Fruit fly (Drosophila melanogaster) whole organism, embryonic: ENCODE results near the gene hfp.
A peak's percentile ranks its signal among the peaks of the same experiment; 100 is the strongest.

ENCODE experiments used
- Awh ChIP-seq: fragments of 200-800 bp; sonication (Bioruptor generic); IDR thresholded peaks from 2 replicates; pipeline ENCODE4, ENCODE4 v1.3.6; 2022; ENCODE audit warnings: missing biosample characterization, missing genetic modification characterization
- B-H1 ChIP-seq: fragments of 200-800 bp; sonication (Bioruptor generic); IDR thresholded peaks from 3 replicates; pipeline ENCODE4 v1.3.6; 2022; ENCODE audit warnings: missing biosample characterization, missing genetic modification characterization
- CG10366 ChIP-seq: fragments of 200-800 bp; sonication (Bioruptor generic); IDR thresholded peaks from 2 replicates; pipeline ENCODE4 v1.3.6; 2022; ENCODE audit warnings: missing biosample characterization, missing genetic modification characterization
- CG10462 ChIP-seq: fragments of 200-800 bp; sonication (Bioruptor generic); optimal IDR thresholded peaks from 2 replicates; lab custom pipeline; 2016; ENCODE audit warnings: missing biosample characterization, missing genetic modification characterization
- CG11504 ChIP-seq: fragments of 200-800 bp; sonication (Bioruptor generic); optimal IDR thresholded peaks from 3 replicates; lab custom pipeline; 2019; ENCODE audit warnings: missing biosample characterization, mild to moderate bottlenecking, missing genetic modification characterization, moderate library complexity
- CG11696 ChIP-seq: fragments of 200-800 bp; sonication (Bioruptor generic); IDR thresholded peaks from 2 replicates; pipeline ENCODE4 v1.3.6; 2022; ENCODE audit warnings: missing biosample characterization, missing genetic modification characterization
- CG12391 ChIP-seq: fragments of 200-800 bp; sonication (Bioruptor generic); optimal IDR thresholded peaks from 3 replicates; lab custom pipeline; 2018; ENCODE audit warnings: missing biosample characterization, mild to moderate bottlenecking, missing genetic modification characterization, moderate library complexity
- CG15073 ChIP-seq: fragments of 200-800 bp; sonication (Bioruptor generic); optimal IDR thresholded peaks from 2 replicates; lab custom pipeline; 2016; ENCODE audit warnings: missing biosample characterization, missing genetic modification characterization
- CG15696 ChIP-seq: fragments of 200-800 bp; sonication (Bioruptor generic); optimal IDR thresholded peaks from 2 replicates; lab custom pipeline; 2019; ENCODE audit warnings: missing biosample characterization, mild to moderate bottlenecking, missing genetic modification characterization, moderate library complexity
- CG18599 ChIP-seq: fragments of 200-800 bp; sonication (Bioruptor generic); optimal IDR thresholded peaks from 3 replicates; lab custom pipeline; 2017; ENCODE audit warnings: missing biosample characterization, missing genetic modification characterization, mild to moderate bottlenecking, moderate library complexity, missing genetic modification reagents
- CG2120 ChIP-seq: fragments of 200-800 bp; sonication (Bioruptor generic); optimal IDR thresholded peaks from 3 replicates; lab custom pipeline; 2016; ENCODE audit warnings: missing biosample characterization, missing genetic modification characterization
- CG2199 ChIP-seq: fragments of 200-800 bp; sonication (Bioruptor generic); IDR thresholded peaks from 3 replicates; pipeline ENCODE4 v1.3.6; 2022; ENCODE audit warnings: missing biosample characterization, missing genetic modification characterization
- CG2875 ChIP-seq: fragments of 200-800 bp; sonication (Bioruptor generic); optimal IDR thresholded peaks from 2 replicates; lab custom pipeline; 2017; ENCODE audit warnings: missing biosample characterization, mild to moderate bottlenecking, missing genetic modification characterization, missing genetic modification reagents
- CG3838 ChIP-seq: fragments of 200-800 bp; sonication (Bioruptor generic); optimal IDR thresholded peaks from 3 replicates; lab custom pipeline; 2016; ENCODE audit warnings: missing biosample characterization, missing genetic modification characterization
- CG3995 ChIP-seq: fragments of 200-800 bp; sonication (Bioruptor generic); optimal IDR thresholded peaks from 3 replicates; lab custom pipeline; 2016; ENCODE audit warnings: missing biosample characterization, missing genetic modification characterization
- CG4360 ChIP-seq: fragments of 200-800 bp; sonication (Bioruptor generic); IDR thresholded peaks from 2 replicates; pipeline ENCODE4 v1.3.6; 2022; ENCODE audit warnings: missing biosample characterization, missing genetic modification characterization
- CG43689 ChIP-seq: fragments of 200-800 bp; sonication (Bioruptor generic); IDR thresholded peaks from 2 replicates; pipeline ENCODE4 v1.3.6; 2022; ENCODE audit warnings: missing biosample characterization, missing genetic modification characterization
- CG5953 ChIP-seq: fragments of 200-800 bp; sonication (Bioruptor generic); IDR thresholded peaks from 2 replicates; pipeline ENCODE4 v1.3.6; 2022; ENCODE audit warnings: missing biosample characterization, missing genetic modification characterization
- CG6813 ChIP-seq: fragments of 200-800 bp; sonication (Bioruptor generic); optimal IDR thresholded peaks from 2 replicates; lab custom pipeline; 2017; ENCODE audit warnings: missing biosample characterization, missing genetic modification characterization, mild to moderate bottlenecking, moderate library complexity, missing genetic modification reagents
- CG8290 ChIP-seq, 3 experiments: fragments of 200-800 bp; sonication (Bioruptor generic); optimal IDR thresholded peaks; 2 replicates each; lab custom pipeline; 2016 to 2019; ENCODE audit warnings: missing biosample characterization in 3 of 3, missing genetic modification characterization in 3 of 3, mild to moderate bottlenecking in 2 of 3, moderate library complexity in 1 of 3
- CoRest ChIP-seq: fragments of 200-800 bp; sonication (Bioruptor generic); optimal IDR thresholded peaks from 3 replicates; lab custom pipeline; 2018; ENCODE audit warnings: missing biosample characterization, mild to moderate bottlenecking, missing genetic modification characterization, moderate library complexity
- Dbx ChIP-seq: fragments of 200-800 bp; sonication (Bioruptor generic); IDR thresholded peaks from 3 replicates; pipeline ENCODE4 v1.3.6; 2022; ENCODE audit warnings: missing biosample characterization, missing genetic modification characterization
- E2f2 ChIP-seq: fragments of 200-800 bp; sonication (Bioruptor generic); IDR thresholded peaks from 2 replicates; pipeline ENCODE4 v1.3.6; 2022; ENCODE audit warnings: missing biosample characterization, missing genetic modification characterization
- Gsc ChIP-seq: fragments of 200-800 bp; sonication (Bioruptor generic); IDR thresholded peaks from 2 replicates; pipeline ENCODE4 v1.3.6; 2022; ENCODE audit warnings: missing biosample characterization, missing genetic modification characterization
- Jarid2 ChIP-seq: fragments of 200-800 bp; sonication (Bioruptor generic); optimal IDR thresholded peaks from 3 replicates; lab custom pipeline; 2017; ENCODE audit warnings: mild to moderate bottlenecking, missing biosample characterization, missing genetic modification reagents, missing genetic modification characterization
- MESR4 ChIP-seq: fragments of 200-800 bp; sonication (Bioruptor generic); optimal IDR thresholded peaks from 2 replicates; lab custom pipeline; 2018; ENCODE audit warnings: missing biosample characterization, mild to moderate bottlenecking, missing genetic modification characterization, moderate library complexity
- Med ChIP-seq: fragments of 200-800 bp; sonication (Bioruptor generic); peaks from one replicate; lab custom pipeline; 2016; ENCODE audit warnings: missing biosample characterization, missing genetic modification characterization, mild to moderate bottlenecking, inconsistent platforms, moderate library complexity
- Mrtf ChIP-seq: fragments of 200-800 bp; sonication (Bioruptor generic); IDR thresholded peaks from 3 replicates; pipeline ENCODE4 v1.3.6; 2022; ENCODE audit warnings: missing biosample characterization, missing genetic modification characterization
- Nf-YA ChIP-seq: fragments of 200-800 bp; sonication (Bioruptor generic); IDR thresholded peaks from 2 replicates; pipeline ENCODE4 v1.3.6; 2022; ENCODE audit warnings: missing biosample characterization, missing genetic modification characterization
- NfI ChIP-seq: fragments of 200-800 bp; sonication (Bioruptor generic); optimal IDR thresholded peaks from 3 replicates; lab custom pipeline; 2018; ENCODE audit warnings: missing biosample characterization, mild to moderate bottlenecking, missing genetic modification characterization, moderate library complexity
- PHDP ChIP-seq: fragments of 200-800 bp; sonication (Bioruptor generic); optimal IDR thresholded peaks from 3 replicates; lab custom pipeline; 2018; ENCODE audit warnings: missing biosample characterization, mild to moderate bottlenecking, missing genetic modification characterization, moderate library complexity
- Scr ChIP-seq: fragments of 200-800 bp; sonication (Bioruptor generic); IDR thresholded peaks from 2 replicates; pipeline ENCODE4 v1.3.6; 2022; ENCODE audit warnings: missing biosample characterization, missing genetic modification characterization; ENCODE audit not compliant: partially characterized antibody
- ash1 ChIP-seq: fragments of 200-800 bp; sonication (Bioruptor generic); optimal IDR thresholded peaks from 2 replicates; lab custom pipeline; 2018; ENCODE audit warnings: missing biosample characterization, mild to moderate bottlenecking, missing genetic modification characterization
- bab2 ChIP-seq: fragments of 200-800 bp; sonication (Bioruptor generic); optimal IDR thresholded peaks from 2 replicates; lab custom pipeline; 2016; ENCODE audit warnings: missing biosample characterization, missing genetic modification characterization
- cg ChIP-seq: fragments of 200-800 bp; sonication (Bioruptor generic); optimal IDR thresholded peaks from 3 replicates; lab custom pipeline; 2019; ENCODE audit warnings: missing biosample characterization, mild to moderate bottlenecking, missing genetic modification characterization, moderate library complexity
- crol ChIP-seq: fragments of 200-800 bp; sonication (Bioruptor generic); IDR thresholded peaks from 2 replicates; pipeline ENCODE4 v1.3.6; 2022; ENCODE audit warnings: missing biosample characterization, missing genetic modification characterization
- crp ChIP-seq, 2 experiments: fragments of 200-800 bp; sonication (Bioruptor generic); optimal IDR thresholded peaks; 2 replicates in 1 of 2; 3 replicates in 1 of 2; lab custom pipeline; 2017; ENCODE audit warnings: missing biosample characterization in 2 of 2, missing genetic modification characterization in 2 of 2, mild to moderate bottlenecking in 1 of 2, moderate library complexity in 1 of 2
- dmrt99B ChIP-seq: fragments of 200-800 bp; sonication (Bioruptor generic); optimal IDR thresholded peaks from 2 replicates; lab custom pipeline; 2018; ENCODE audit warnings: missing biosample characterization, mild to moderate bottlenecking, missing genetic modification characterization, moderate library complexity
- fd102C ChIP-seq: fragments of 200-800 bp; sonication (Bioruptor generic); optimal IDR thresholded peaks from 2 replicates; lab custom pipeline; 2018; ENCODE audit warnings: missing biosample characterization, mild to moderate bottlenecking, missing genetic modification characterization, moderate library complexity
- gcm2 ChIP-seq: fragments of 200-800 bp; sonication (Bioruptor generic); optimal IDR thresholded peaks from 2 replicates; lab custom pipeline; 2016; ENCODE audit warnings: missing biosample characterization, missing genetic modification characterization
- kni ChIP-seq: fragments of 200-800 bp; sonication (Bioruptor generic); optimal IDR thresholded peaks from 3 replicates; lab custom pipeline; 2017; ENCODE audit warnings: mild to moderate bottlenecking, missing biosample characterization, missing genetic modification reagents, missing genetic modification characterization
- lab ChIP-seq: fragments of 200-800 bp; sonication (Bioruptor generic); optimal IDR thresholded peaks from 3 replicates; lab custom pipeline; 2017; ENCODE audit warnings: missing biosample characterization, missing genetic modification characterization, mild to moderate bottlenecking, moderate library complexity, missing genetic modification reagents
- nmo ChIP-seq: fragments of 200-800 bp; sonication (Bioruptor generic); optimal IDR thresholded peaks from 2 replicates; lab custom pipeline; 2018; ENCODE audit warnings: missing biosample characterization, mild to moderate bottlenecking, missing genetic modification characterization, moderate library complexity
- pfk ChIP-seq: fragments of 200-800 bp; sonication (Bioruptor generic); optimal IDR thresholded peaks from 2 replicates; lab custom pipeline; 2018; ENCODE audit warnings: missing biosample characterization, mild to moderate bottlenecking, missing genetic modification characterization, moderate library complexity
- ranshi ChIP-seq: fragments of 200-800 bp; sonication (Bioruptor generic); IDR thresholded peaks from 2 replicates; pipeline ENCODE4 v1.3.6; 2022; ENCODE audit warnings: missing biosample characterization, missing genetic modification characterization
- salm ChIP-seq: fragments of 200-800 bp; sonication (Bioruptor generic); optimal IDR thresholded peaks from 2 replicates; lab custom pipeline; 2018; ENCODE audit warnings: missing biosample characterization, mild to moderate bottlenecking, missing genetic modification characterization
- seq ChIP-seq: fragments of 200-800 bp; sonication (Bioruptor generic); IDR thresholded peaks from 2 replicates; pipeline ENCODE4 v1.3.6; 2022; ENCODE audit warnings: missing biosample characterization, missing genetic modification characterization
- stc ChIP-seq: fragments of 200-800 bp; sonication (Bioruptor generic); IDR thresholded peaks from 2 replicates; pipeline ENCODE4 v1.3.6; 2022; ENCODE audit warnings: missing biosample characterization, missing genetic modification characterization
- stwl ChIP-seq: fragments of 200-800 bp; sonication (Bioruptor generic); optimal IDR thresholded peaks from 3 replicates; lab custom pipeline; 2018; ENCODE audit warnings: missing biosample characterization, mild to moderate bottlenecking, missing genetic modification characterization, moderate library complexity

hfp gene

dm6 chr3L:1549148-1549547 lies 46.8 kb upstream of the hfp start (continued):
- TF ChIP-seq CG43689 (no peak), seq (GFP tag; lab: Robert Waterston, UW) (0 out of 2 replicates have a peak, but pooled peaks have one; percentile 33), NfI (GFP tag; lab: Kevin White, UChicago) (no peak), CG11504 (peak; percentile 35), salm (no peak), CG2120 (GFP tag; lab: Kevin White, UChicago) (peak; percentile 54), ash1 (GFP tag; lab: Kevin White, UChicago) (no peak), CG2875 (GFP tag; lab: Kevin White, UChicago) (peak; percentile 33), crp (GFP tag; optimal IDR thresholded peaks at IDR 0.05; lab: Kevin White, UChicago) (peak in 1 of 2 experiments; percentile 54), Dbx (GFP tag; lab: Robert Waterston, UW) (0 out of 3 replicates have a peak, but pooled peaks have one; percentile 24), CG15696 (tag; lab: Kevin White, UChicago) (peak; percentile 50), Jarid2 (GFP tag; lab: Kevin White, UChicago) (peak; percentile 3), CG3838 (GFP tag; lab: Kevin White, UChicago) (no peak), dmrt99B (tag; lab: Kevin White, UChicago) (peak; percentile 39), CG18599 (peak; percentile 11), CG2199 (GFP tag; lab: Robert Waterston, UW) (peak; percentile 78; the same call in 2 of the 3 replicates), CoRest (tag; lab: Kevin White, UChicago) (peak; percentile 25), gcm2 (GFP tag; lab: Kevin White, UChicago) (no peak), ranshi (GFP tag; lab: Robert Waterston, UW) (peak; percentile 36; the same call in 1 of the 2 replicates), CG10366 (peak; percentile 25), CG10462 (no peak), Mrtf (GFP tag; lab: Robert Waterston, UW) (no peak), CG15073 (GFP tag; lab: Kevin White, UChicago) (no peak), Scr (0 out of 2 replicates have a peak, but pooled peaks have one; percentile 13), CG3995 (GFP tag; lab: Kevin White, UChicago) (no peak), kni (GFP tag; lab: Kevin White, UChicago) (peak; percentile 68), stwl (tag; lab: Kevin White, UChicago) (no peak), nmo (GFP tag; lab: Kevin White, UChicago) (peak; percentile 13), CG5953 (GFP tag; lab: Robert Waterston, UW) (no peak), fd102C (GFP tag; lab: Kevin White, UChicago) (peak; percentile 72), crol (GFP tag; lab: Robert Waterston, UW) (no peak), E2f2 (GFP tag; lab: Robert Waterston, UW) (0 out of 2 replicates have a peak, but pooled peaks have one; percentile 7), Awh (peak; percentile 12; the same call in 1 of the 2 replicates), PHDP (peak; percentile 29), cg (GFP tag; lab: Kevin White, UChicago) (no peak), MESR4 (GFP tag; lab: Kevin White, UChicago) (no peak), Nf-YA (0 out of 2 replicates have a peak, but pooled peaks have one; percentile 58), bab2 (peak; percentile 20), Gsc (GFP tag; lab: Robert Waterston, UW) (no peak), pfk (peak; percentile 47), Med (GFP tag; lab: Kevin White, UChicago) (peak; percentile 77), CG4360 (GFP tag; lab: Robert Waterston, UW) (0 out of 2 replicates have a peak, but pooled peaks have one; percentile 42), CG8290 (GFP tag; optimal IDR thresholded peaks at IDR 0.05; lab: Kevin White, UChicago) (no peak), CG8290 (tag; optimal IDR thresholded peaks at IDR 0.05; lab: Kevin White, UChicago) (peak in 1 of 2 experiments; percentile 36), CG11696 (GFP tag; lab: Robert Waterston, UW) (peak; percentile 22; the same call in 1 of the 2 replicates), stc (GFP tag; lab: Robert Waterston, UW) (peak; percentile 30; the same call in 1 of the 2 replicates), CG12391 (tag; lab: Kevin White, UChicago) (peak; percentile 1), B-H1 (GFP tag; lab: Robert Waterston, UW) (peak; percentile 16; the same call in 1 of the 3 replicates), CG6813 (GFP tag; lab: Kevin White, UChicago) (peak; percentile 32), lab (GFP tag; lab: Kevin White, UChicago) (peak; percentile 1)
